Worm (Caenorhabditis elegans) whole organism, young adult: Measurements from ENCODE around the gene dpf-2.

Experiments
- B0336.3 ChIP-seq: fragments of 200-800 bp; sonication (Bioruptor generic); IDR thresholded peaks from 2 replicates; pipeline ENCODE4 v1.3.6; 2022; ENCODE audit warnings: missing genetic modification characterization, missing compliant biosample characterization
- F52B5.7 ChIP-seq: sonication (generic microtip); optimal IDR thresholded peaks from 2 replicates; lab custom pipeline; 2016; ENCODE audit warnings: mild to moderate bottlenecking, missing genetic modification characterization, missing compliant biosample characterization
- K11D2.4 ChIP-seq: fragments of 200-800 bp; sonication (Bioruptor generic); IDR thresholded peaks from 2 replicates; pipeline ENCODE4 v1.3.6; 2022; ENCODE audit warnings: missing genetic modification reagents, missing genetic modification characterization, missing compliant biosample characterization
- K12H6.12 ChIP-seq: fragments of 200-800 bp; sonication (Bioruptor generic); optimal IDR thresholded peaks from 2 replicates; lab custom pipeline; 2018; ENCODE audit warnings: mild to moderate bottlenecking, missing genetic modification characterization, missing compliant biosample characterization
- T07F8.4 ChIP-seq: sonication (generic microtip); optimal IDR thresholded peaks from 2 replicates; lab custom pipeline; 2016; ENCODE audit warnings: mild to moderate bottlenecking, missing genetic modification characterization, moderate library complexity, missing compliant biosample characterization
- Y53G8AR.9 ChIP-seq: fragments of 200-800 bp; sonication (Bioruptor generic); conservative IDR thresholded peaks from 2 replicates; pipeline ENCODE4 v1.3.6; 2022; ENCODE audit warnings: missing genetic modification reagents, missing genetic modification characterization, missing compliant biosample characterization
- Y79H2A.3 ChIP-seq: fragments of 200-800 bp; sonication (Bioruptor generic); conservative IDR thresholded peaks from 2 replicates; pipeline ENCODE4 v1.3.6; 2022; ENCODE audit warnings: missing genetic modification reagents, missing genetic modification characterization, missing compliant biosample characterization
- Y95B8A.8 ChIP-seq: fragments of 200-800 bp; sonication (Bioruptor generic); IDR thresholded peaks from 2 replicates; pipeline ENCODE4 v1.3.6; 2022; ENCODE audit warnings: missing genetic modification reagents, missing genetic modification characterization, missing compliant biosample characterization
- ZK185.1 ChIP-seq: sonication (generic microtip); optimal IDR thresholded peaks from 2 replicates; lab custom pipeline; 2016; ENCODE audit warnings: mild to moderate bottlenecking, missing genetic modification characterization, missing compliant biosample characterization; ENCODE audit not compliant: poor library complexity, severe bottlenecking
- ama-1 ChIP-seq, 3 experiments: fragments of 150-350 bp in 1 of 3; sonication (generic microtip) in 2 of 3; optimal IDR thresholded peaks; 2 replicates each; lab custom pipeline; 2014 to 2018; ENCODE audit warnings: missing biosample characterization in 2 of 3, missing genetic modification characterization in 2 of 3, missing genetic modification reagents in 2 of 3
- aptf-3 ChIP-seq: fragments of 200-800 bp; sonication (Bioruptor generic); IDR thresholded peaks from 2 replicates; pipeline ENCODE4 v1.3.6; 2022; ENCODE audit warnings: missing genetic modification characterization, missing compliant biosample characterization
- atf-7 ChIP-seq: sonication (generic microtip); optimal IDR thresholded peaks from 2 replicates; lab custom pipeline; 2017; ENCODE audit warnings: mild to moderate bottlenecking, missing genetic modification characterization, missing compliant biosample characterization
- attf-5 ChIP-seq: fragments of 200-800 bp; sonication (Bioruptor generic); optimal IDR thresholded peaks from 2 replicates; lab custom pipeline; 2018; ENCODE audit warnings: mild to moderate bottlenecking, missing genetic modification characterization, missing compliant biosample characterization
- attf-6 ChIP-seq: fragments of 200-800 bp; sonication (Bioruptor generic); IDR thresholded peaks from 2 replicates; pipeline ENCODE4 v1.3.6; 2022; ENCODE audit warnings: missing genetic modification reagents, missing genetic modification characterization, missing compliant biosample characterization
- cebp-1 ChIP-seq, 2 experiments: fragments of 200-800 bp in 1 of 2; sonication (Bioruptor generic) in 1 of 2; sonication (generic microtip) in 1 of 2; IDR thresholded peaks in 1 of 2; optimal IDR thresholded peaks in 1 of 2; 2 replicates each; pipeline versions ENCODE4 v1.3.6 to Lab custom; 2017 to 2022; ENCODE audit warnings: missing compliant biosample characterization in 2 of 2, missing genetic modification characterization in 2 of 2, mild to moderate bottlenecking in 1 of 2, missing genetic modification reagents in 1 of 2, moderate library complexity in 1 of 2
- ceh-100 ChIP-seq: fragments of 200-800 bp; sonication (Bioruptor generic); IDR thresholded peaks from 2 replicates; pipeline ENCODE4 v1.3.6; 2022; ENCODE audit warnings: missing genetic modification reagents, missing genetic modification characterization, missing compliant biosample characterization
- ceh-58 ChIP-seq: fragments of 200-800 bp; sonication (Bioruptor generic); IDR thresholded peaks from 2 replicates; pipeline ENCODE4 v1.3.6; 2022; ENCODE audit warnings: missing genetic modification characterization, missing compliant biosample characterization
- chd-7 ChIP-seq: sonication (generic microtip); optimal IDR thresholded peaks from 2 replicates; lab custom pipeline; 2016; ENCODE audit warnings: mild to moderate bottlenecking, missing genetic modification characterization, moderate library complexity, missing compliant biosample characterization
- dox-1 ChIP-seq: fragments of 200-800 bp; sonication (Bioruptor generic); IDR thresholded peaks from 2 replicates; pipeline ENCODE4 v1.3.6; 2022; ENCODE audit warnings: missing genetic modification reagents, missing genetic modification characterization, missing compliant biosample characterization
- dpff-1 ChIP-seq: sonication (generic microtip); optimal IDR thresholded peaks from 2 replicates; lab custom pipeline; 2017; ENCODE audit warnings: mild to moderate bottlenecking, missing genetic modification characterization, missing compliant biosample characterization
- him-1 ChIP-seq: sonication (generic microtip); optimal IDR thresholded peaks from 2 replicates; lab custom pipeline; 2016; ENCODE audit warnings: missing genotype, missing genetic modification reagents, missing genetic modification characterization, missing compliant biosample characterization
- hlh-12 ChIP-seq: sonication (generic microtip); optimal IDR thresholded peaks from 2 replicates; lab custom pipeline; 2016; ENCODE audit warnings: missing genetic modification characterization, missing compliant biosample characterization
- hlh-26 ChIP-seq: fragments of 200-800 bp; sonication (Bioruptor generic); conservative IDR thresholded peaks from 2 replicates; pipeline ENCODE4 v1.3.6; 2022; ENCODE audit warnings: missing genetic modification reagents, missing genetic modification characterization, missing compliant biosample characterization
- hmg-20 ChIP-seq: fragments of 200-800 bp; sonication (Bioruptor generic); IDR thresholded peaks from 2 replicates; pipeline ENCODE4 v1.3.6; 2022; ENCODE audit warnings: missing genetic modification reagents, missing genetic modification characterization, missing compliant biosample characterization
- lag-1 ChIP-seq: fragments of 200-800 bp; sonication (Bioruptor generic); IDR thresholded peaks from 2 replicates; pipeline ENCODE4 v1.3.6; 2022; ENCODE audit warnings: missing genetic modification reagents, missing genetic modification characterization, missing compliant biosample characterization
- let-526 ChIP-seq: fragments of 200-800 bp; sonication (Bioruptor generic); IDR thresholded peaks from 2 replicates; pipeline ENCODE4 v1.3.6; 2022; ENCODE audit warnings: missing genetic modification reagents, missing genetic modification characterization, missing compliant biosample characterization
- let-607 ChIP-seq, 2 experiments: fragments of 200-800 bp in 1 of 2; sonication (Bioruptor generic) in 1 of 2; sonication (generic microtip) in 1 of 2; optimal IDR thresholded peaks; 2 replicates each; lab custom pipeline; 2016 to 2018; ENCODE audit warnings: mild to moderate bottlenecking in 2 of 2, missing compliant biosample characterization in 2 of 2, missing genetic modification characterization in 2 of 2, moderate library complexity in 2 of 2, missing genotype in 1 of 2
- lin-40 ChIP-seq: sonication (generic microtip); optimal IDR thresholded peaks from 2 replicates; lab custom pipeline; 2016; ENCODE audit warnings: missing genetic modification characterization, mild to moderate bottlenecking, missing compliant biosample characterization, missing genotype, missing genetic modification reagents
- lin-54 ChIP-seq: fragments of 200-800 bp; sonication (Bioruptor generic); optimal IDR thresholded peaks from 2 replicates; lab custom pipeline; 2018; ENCODE audit warnings: mild to moderate bottlenecking, missing genetic modification characterization, missing compliant biosample characterization
- lsl-1 ChIP-seq: fragments of 200-800 bp; sonication (Bioruptor generic); optimal IDR thresholded peaks from 2 replicates; lab custom pipeline; 2018; ENCODE audit warnings: mild to moderate bottlenecking, missing genetic modification characterization, moderate library complexity, missing compliant biosample characterization
- madf-10 ChIP-seq: sonication (generic microtip); optimal IDR thresholded peaks from 2 replicates; lab custom pipeline; 2016; ENCODE audit warnings: mild to moderate bottlenecking, missing genetic modification characterization, missing compliant biosample characterization
- madf-8 ChIP-seq: fragments of 200-800 bp; sonication (Bioruptor generic); conservative IDR thresholded peaks from 2 replicates; pipeline ENCODE4 v1.3.6; 2022; ENCODE audit warnings: missing genetic modification reagents, missing genetic modification characterization, missing compliant biosample characterization
- mcd-1 ChIP-seq: fragments of 200-800 bp; sonication (Bioruptor generic); IDR thresholded peaks from 2 replicates; pipeline ENCODE4 v1.3.6; 2022; ENCODE audit warnings: missing genetic modification reagents, missing genetic modification characterization, missing compliant biosample characterization
- mxl-1 ChIP-seq: sonication (generic microtip); optimal IDR thresholded peaks from 2 replicates; lab custom pipeline; 2016; ENCODE audit warnings: missing genetic modification characterization, missing compliant biosample characterization
- nfya-2 ChIP-seq: fragments of 200-800 bp; sonication (Bioruptor generic); IDR thresholded peaks from 2 replicates; pipeline ENCODE4 v1.3.6; 2022; ENCODE audit warnings: missing genetic modification reagents, missing genetic modification characterization, missing compliant biosample characterization
- nhr-179 ChIP-seq: sonication (generic microtip); optimal IDR thresholded peaks from 2 replicates; lab custom pipeline; 2016; ENCODE audit warnings: mild to moderate bottlenecking, missing genetic modification characterization, missing compliant biosample characterization
- nhr-80 ChIP-seq: sonication (generic microtip); optimal IDR thresholded peaks from 2 replicates; lab custom pipeline; 2016; ENCODE audit warnings: missing genetic modification characterization, missing compliant biosample characterization
- pha-4 ChIP-seq: fragments of 150-350 bp; sonication (generic microtip); optimal IDR thresholded peaks from 2 replicates; lab custom pipeline; 2014; ENCODE audit warnings: missing biosample characterization, missing genetic modification reagents, missing genetic modification characterization
- snpc-3.4 ChIP-seq: sonication (generic microtip); optimal IDR thresholded peaks from 2 replicates; lab custom pipeline; 2017; ENCODE audit warnings: missing genetic modification characterization, mild to moderate bottlenecking, missing compliant biosample characterization, antibody characterized with exemption, moderate library complexity, missing genotype, missing genetic modification reagents
- snpc-4 ChIP-seq, 5 experiments: fragments of 150-350 bp in 1 of 5; sonication (generic microtip) in 4 of 5; optimal IDR thresholded peaks; 2 replicates each; lab custom pipeline; 2014 to 2018; ENCODE audit warnings: missing genetic modification characterization in 5 of 5, missing biosample characterization in 3 of 5, antibody characterized with exemption in 2 of 5, mild to moderate bottlenecking in 2 of 5, missing compliant biosample characterization in 2 of 5, missing genotype in 2 of 5, moderate library complexity in 2 of 5, missing genetic modification reagents in 1 of 5
- sptf-2 ChIP-seq: fragments of 200-800 bp; sonication (Bioruptor generic); optimal IDR thresholded peaks from 2 replicates; lab custom pipeline; 2018; ENCODE audit warnings: mild to moderate bottlenecking, missing genetic modification characterization, missing compliant biosample characterization
- tbp1 ChIP-seq: fragments of 200-800 bp; sonication (Bioruptor generic); optimal IDR thresholded peaks from 2 replicates; lab custom pipeline; 2018; ENCODE audit warnings: mild to moderate bottlenecking, missing genetic modification characterization, missing compliant biosample characterization
- unc-62 ChIP-seq: fragments of 150-350 bp; optimal IDR thresholded peaks from 2 replicates; lab custom pipeline; 2014; ENCODE audit warnings: missing biosample characterization, missing genetic modification reagents, missing genetic modification characterization
- ztf-25 ChIP-seq: fragments of 200-800 bp; sonication (Bioruptor generic); IDR thresholded peaks from 2 replicates; pipeline ENCODE4 v1.3.6; 2022; ENCODE audit warnings: missing genetic modification reagents, missing genetic modification characterization, missing compliant biosample characterization
- ztf-26 ChIP-seq: sonication (generic microtip); optimal IDR thresholded peaks from 2 replicates; lab custom pipeline; 2017; ENCODE audit warnings: missing genetic modification characterization, missing compliant biosample characterization
- ztf-28 ChIP-seq: fragments of 200-800 bp; sonication (Bioruptor generic); IDR thresholded peaks from 2 replicates; pipeline ENCODE4 v1.3.6; 2022; ENCODE audit warnings: missing genetic modification reagents, missing genetic modification characterization, missing compliant biosample characterization
- ztf-3 ChIP-seq: fragments of 200-800 bp; sonication (Bioruptor generic); optimal IDR thresholded peaks from 2 replicates; lab custom pipeline; 2018; ENCODE audit warnings: mild to moderate bottlenecking, missing genetic modification characterization, missing compliant biosample characterization

The dpf-2 gene

DNA sequence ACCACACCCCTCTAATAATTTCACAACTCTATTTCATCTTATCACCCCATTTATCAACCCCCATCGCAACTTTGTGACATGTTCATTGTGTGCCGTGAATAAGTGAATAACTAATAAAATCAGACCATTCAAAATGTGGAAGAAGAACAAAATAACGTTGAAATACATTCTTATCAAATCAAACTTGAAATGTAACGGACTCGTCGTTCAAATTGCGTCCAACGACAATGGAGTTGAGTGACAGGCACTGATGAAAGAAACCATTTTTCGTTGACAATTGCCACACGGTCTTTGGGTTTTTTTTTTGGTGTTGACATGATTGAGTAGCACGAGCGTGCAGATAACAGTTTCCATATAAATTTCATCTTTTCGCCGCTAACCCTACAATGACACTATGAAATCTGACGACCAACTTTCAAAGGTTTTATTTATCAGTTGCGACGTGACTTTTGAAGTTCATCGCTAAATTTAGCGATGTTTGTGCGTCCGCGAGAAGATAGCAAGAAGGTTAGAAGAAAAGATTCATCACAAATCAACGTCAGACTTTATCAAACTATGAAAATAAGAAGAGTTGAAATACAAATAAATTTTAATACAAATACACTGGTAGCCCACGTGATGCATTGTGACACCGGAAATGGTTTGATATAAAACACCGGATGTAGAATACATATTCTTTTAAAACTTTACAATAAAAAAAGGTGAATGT lies 48.0 kb upstream of the dpf-2 start (continued):
- TF ChIP-seq atf-7 (tag; lab: Kevin White, UChicago) (peak; percentile 82), cebp-1 (GFP tag; IDR thresholded peaks at IDR 0.05; lab: Robert Waterston, UW) (peak; percentile 7; the same call in 1 of the 2 replicates), cebp-1 (tag; optimal IDR thresholded peaks at IDR 0.05; lab: Kevin White, UChicago) (peak; percentile 62), lin-54 (GFP tag; lab: Kevin White, UChicago) (no peak), ZK185.1 (tag; lab: Kevin White, UChicago) (no peak), unc-62 (peak; percentile 27), attf-5 (GFP tag; lab: Kevin White, UChicago) (no peak), F52B5.7 (tag; lab: Kevin White, UChicago) (no peak), nhr-80 (tag; lab: Kevin White, UChicago) (peak; percentile 99), attf-6 (no peak), ztf-28 (GFP tag; lab: Robert Waterston, UW) (no peak), chd-7 (tag; lab: Kevin White, UChicago) (peak; percentile 22), ama-1 (optimal IDR thresholded peaks at IDR 0.05; lab: Kevin White, UChicago) (no peak), ama-1 (GFP tag; optimal IDR thresholded peaks at IDR 0.05; lab: Kevin White, UChicago) (no peak), dox-1 (GFP tag; lab: Robert Waterston, UW) (peak; percentile 43), ceh-58 (GFP tag; lab: Robert Waterston, UW) (no peak), dpff-1 (no peak), mcd-1 (GFP tag; lab: Robert Waterston, UW) (no peak), K11D2.4 (no peak), lag-1 (no peak), hlh-12 (no peak), him-1 (tag; lab: Kevin White, UChicago) (no peak), K12H6.12 (tag; lab: Kevin White, UChicago) (no peak), lin-40 (peak; percentile 70), B0336.3 (GFP tag; lab: Robert Waterston, UW) (peak; percentile 72), nfya-2 (GFP tag; lab: Robert Waterston, UW) (no peak), pha-4 (tag; lab: Kevin White, UChicago) (no peak), madf-10 (tag; lab: Kevin White, UChicago) (peak; percentile 66), tbp1 (GFP tag; lab: Kevin White, UChicago) (peak; percentile 28), hlh-26 (GFP tag; lab: Robert Waterston, UW) (no peak), Y53G8AR.9 (GFP tag; lab: Robert Waterston, UW) (no peak), Y79H2A.3 (GFP tag; lab: Robert Waterston, UW) (no peak), let-607 (tag; optimal IDR thresholded peaks at IDR 0.05; lab: Kevin White, UChicago) (peak; percentile 71 to 89), ztf-3 (GFP tag; lab: Kevin White, UChicago) (no peak), sptf-2 (GFP tag; lab: Kevin White, UChicago) (no peak), ztf-25 (GFP tag; lab: Robert Waterston, UW) (no peak), Y95B8A.8 (no peak), T07F8.4 (tag; lab: Kevin White, UChicago) (no peak), snpc-4 (GFP tag; optimal IDR thresholded peaks at IDR 0.05; lab: Kevin White, UChicago) (no peak), snpc-4 (tag; optimal IDR thresholded peaks at IDR 0.05; lab: Kevin White, UChicago) (peak in 2 of 4 experiments; percentile 11 to 27), ceh-100 (GFP tag; lab: Robert Waterston, UW) (no peak), let-526 (GFP tag; lab: Robert Waterston, UW) (no peak), lsl-1 (GFP tag; lab: Kevin White, UChicago) (no peak), ztf-26 (tag; lab: Kevin White, UChicago) (no peak), hmg-20 (GFP tag; lab: Robert Waterston, UW) (no peak), mxl-1 (tag; lab: Kevin White, UChicago) (no peak), snpc-3.4 (tag; lab: Kevin White, UChicago) (no peak), aptf-3 (GFP tag; lab: Robert Waterston, UW) (no peak), nhr-179 (tag; lab: Kevin White, UChicago) (no peak), madf-8 (GFP tag; lab: Robert Waterston, UW) (no peak)
